Fruit fly (Drosophila melanogaster): ENCODE measurements around the gene MtnA.

MtnA gene

dm6 chr3R:9777941-9778360 lies 6.2 kb downstream of the MtnA start, which contains the start of gene RpS29 (continued):
- TF ChIP-seq CG3838 (GFP tag; optimal IDR thresholded peaks at IDR 0.05) (no peak), CG11456 (GFP tag; IDR thresholded peaks at IDR 0.05) (peak; percentile 95), CG12942 (GFP tag; optimal IDR thresholded peaks at IDR 0.05) (peak; percentile 78), ranshi (GFP tag; IDR thresholded peaks at IDR 0.05) (peak; percentile 68), CG6854 (GFP tag; optimal IDR thresholded peaks at IDR 0.05) (peak; percentile 66), CG12155 (GFP tag; optimal IDR thresholded peaks at IDR 0.05) (peak; percentile 97), CG8388 (GFP tag; optimal IDR thresholded peaks at IDR 0.05) (peak; percentile 52), stc (GFP tag; IDR thresholded peaks at IDR 0.05) (peak; percentile 71), ase (GFP tag; IDR thresholded peaks at IDR 0.05) (peak; percentile 65; the same call in 2 of the 3 replicates), repo (GFP tag; optimal IDR thresholded peaks at IDR 0.05) (peak; percentile 71), CG2678 (tag; optimal IDR thresholded peaks at IDR 0.05) (peak; percentile 68), Pdp1 (GFP tag; optimal IDR thresholded peaks at IDR 0.05) (peak; percentile 82 to 89), nau (GFP tag; optimal IDR thresholded peaks at IDR 0.05) (no peak), Fer3 (tag; optimal IDR thresholded peaks at IDR 0.05) (peak; percentile 71), Opbp (GFP tag; IDR thresholded peaks at IDR 0.05; ENCODE audit: partially characterized antibody) (peak; percentile 97), corto (GFP tag; optimal IDR thresholded peaks at IDR 0.05) (no peak), HLH4C (GFP tag; IDR thresholded peaks at IDR 0.05; ENCODE audit: partially characterized antibody) (peak; percentile 82)

- TF ChIP-seq toy (GFP tag; IDR thresholded peaks at IDR 0.05) (no peak), nau (GFP tag; optimal IDR thresholded peaks at IDR 0.05) (no peak), CG4404 (GFP tag; IDR thresholded peaks at IDR 0.05) (no peak), CG6175 (GFP tag; IDR thresholded peaks at IDR 0.05) (no peak), Mes4 (GFP tag; optimal IDR thresholded peaks at IDR 0.05) (no peak), zen (tag; optimal IDR thresholded peaks at IDR 0.05) (no peak), CG10431 (GFP tag; optimal IDR thresholded peaks at IDR 0.05) (no peak), bab2 (GFP tag; optimal IDR thresholded peaks at IDR 0.05) (no peak), Hr3 (GFP tag; optimal IDR thresholded peaks at IDR 0.05) (no peak), NC2α (GFP tag; optimal IDR thresholded peaks at IDR 0.05) (no peak)
These were observed 9.3 kb downstream of the MtnA start, which contains the start of gene topi for dm6 chr3R:9774821-9775220. Gene topi, plus strand, starts transcription at chr3R:9775121.

- TF ChIP-seq fd96Cb (tag; optimal IDR thresholded peaks at IDR 0.05): no peak
- no peak for TF ChIP-seq NC2α (GFP tag; optimal IDR thresholded peaks at IDR 0.05)
- TF ChIP-seq CG10267 (tag; optimal IDR thresholded peaks at IDR 0.05): no peak
- TF ChIP-seq CG31388 (GFP tag; optimal IDR thresholded peaks at IDR 0.05): no peak
- no peak for TF ChIP-seq CG11560 (tag; IDR thresholded peaks at IDR 0.05)
- TF ChIP-seq CG11398 (GFP tag; optimal IDR thresholded peaks at IDR 0.05): no peak
- TF ChIP-seq Hr78 (GFP tag; optimal IDR thresholded peaks at IDR 0.05): no peak
- TF ChIP-seq bbx (GFP tag; IDR thresholded peaks at IDR 0.05; ENCODE audit: partially characterized antibody): no peak
- TF ChIP-seq CG15601 (tag; optimal IDR thresholded peaks at IDR 0.05): no peak
- no peak for TF ChIP-seq CG30431 (GFP tag; optimal IDR thresholded peaks at IDR 0.05)
- TF ChIP-seq Elba2 (GFP tag; optimal IDR thresholded peaks at IDR 0.05): no peak
- TF ChIP-seq Nf-YB (GFP tag; optimal IDR thresholded peaks at IDR 0.05): no peak
- no peak for TF ChIP-seq CG7556 (GFP tag; optimal IDR thresholded peaks at IDR 0.05)
- TF ChIP-seq ash1 (GFP tag; optimal IDR thresholded peaks at IDR 0.05): no peak
- peak; percentile 75 for TF ChIP-seq sug (tag; optimal IDR thresholded peaks at IDR 0.05)
- no peak for TF ChIP-seq twi (tag; optimal IDR thresholded peaks at IDR 0.05)
- TF ChIP-seq sna (GFP tag; IDR thresholded peaks at IDR 0.05; ENCODE audit: partially characterized antibody): no peak
- TF ChIP-seq row (GFP tag; IDR thresholded peaks at IDR 0.05): no peak
- no peak for TF ChIP-seq CG10209 (GFP tag; optimal IDR thresholded peaks at IDR 0.05)
- no peak for TF ChIP-seq Fer2 (tag; optimal IDR thresholded peaks at IDR 0.05)
- peak; percentile 70 for TF ChIP-seq Med (GFP tag)
- no peak for TF ChIP-seq jing (GFP tag; optimal IDR thresholded peaks at IDR 0.05)
- peak; percentile 73 for TF ChIP-seq CG10543 (GFP tag; optimal IDR thresholded peaks at IDR 0.05)
- TF ChIP-seq CG9876 (GFP tag; optimal IDR thresholded peaks at IDR 0.05): no peak
These were observed 10.0 kb downstream of the MtnA start, which contains the start of gene Whamy for dm6 chr3R:9774147-9774546. Gene Whamy, minus strand, starts transcription at chr3R:9774419.
